Worm (Caenorhabditis elegans) whole organism, young adult: ENCODE data around the gene Y55F3AM.9.

ENCODE experiments used
- F57A8.1 ChIP-seq: fragments of 200-800 bp; sonication (Bioruptor generic); optimal IDR thresholded peaks from 2 replicates; lab custom pipeline; 2018; ENCODE audit warnings: mild to moderate bottlenecking, missing genetic modification characterization, moderate library complexity, missing compliant biosample characterization
- Y79H2A.3 ChIP-seq: fragments of 200-800 bp; sonication (Bioruptor generic); conservative IDR thresholded peaks from 2 replicates; pipeline ENCODE4 v1.3.6; 2022; ENCODE audit warnings: missing genetic modification reagents, missing genetic modification characterization, missing compliant biosample characterization
- akir-1 ChIP-seq: fragments of 200-800 bp; sonication (Bioruptor generic); optimal IDR thresholded peaks from 2 replicates; lab custom pipeline; 2018; ENCODE audit warnings: mild to moderate bottlenecking, missing genetic modification characterization, moderate library complexity, missing compliant biosample characterization
- ceh-27 ChIP-seq: fragments of 200-800 bp; sonication (Bioruptor generic); optimal IDR thresholded peaks from 2 replicates; lab custom pipeline; 2018; ENCODE audit warnings: mild to moderate bottlenecking, missing genetic modification characterization, moderate library complexity, missing compliant biosample characterization
- hmg-1.2 ChIP-seq: fragments of 200-800 bp; sonication (Bioruptor generic); IDR thresholded peaks from 2 replicates; pipeline ENCODE4 v1.3.6; 2022; ENCODE audit warnings: missing genetic modification reagents, missing genetic modification characterization, missing compliant biosample characterization
- nfya-1 ChIP-seq: sonication (generic microtip); optimal IDR thresholded peaks from 2 replicates; lab custom pipeline; 2017; ENCODE audit warnings: antibody characterized with exemption, missing compliant biosample characterization, missing genetic modification characterization, borderline replicate concordance; ENCODE audit not compliant: insufficient read depth
- unc-130 ChIP-seq: sonication (generic microtip); optimal IDR thresholded peaks from 2 replicates; lab custom pipeline; 2016; ENCODE audit warnings: missing genetic modification reagents, missing genetic modification characterization, missing compliant biosample characterization

DNA sequence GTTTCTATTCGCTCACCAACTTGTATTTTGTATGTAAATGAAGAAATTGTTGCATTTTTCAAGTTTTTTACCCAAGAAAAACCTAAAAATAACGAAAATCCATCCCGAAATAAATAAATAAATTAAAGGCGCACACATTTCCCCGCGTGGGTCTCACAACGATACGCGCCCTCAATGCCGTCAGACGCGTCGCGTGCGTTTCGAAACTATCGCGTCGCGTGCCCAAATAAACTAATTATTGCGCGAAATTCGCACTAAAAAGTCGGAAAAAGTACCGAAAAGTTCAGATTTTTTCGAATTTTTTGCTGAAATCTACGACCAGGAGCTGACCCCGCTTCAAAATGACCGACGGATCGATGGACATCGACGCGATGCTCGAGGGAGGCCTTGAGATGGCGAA lies 2.9 kb upstream of the Y55F3AM.9 start, which contains the start of gene rbm-39:
- TF ChIP-seq unc-130 (GFP tag; lab: Kevin White, UChicago) (peak; percentile 6), hmg-1.2 (GFP tag; lab: Robert Waterston, UW) (peak; percentile 71), F57A8.1 (GFP tag; lab: Kevin White, UChicago) (no peak), akir-1 (GFP tag; lab: Kevin White, UChicago) (no peak), ceh-27 (peak; percentile 36), nfya-1 (no peak), Y79H2A.3 (GFP tag; lab: Robert Waterston, UW) (peak; percentile 83)
